Fruit fly (Drosophila melanogaster): ENCODE data around the gene boil.

dm6 chrX:4875370-4875769, at the start of gene boil:
- TF ChIP-seq insv (optimal IDR thresholded peaks at IDR 0.05) (no peak), Sin3A (optimal IDR thresholded peaks at IDR 0.05) (no peak), h (optimal IDR thresholded peaks at IDR 0.05) (no peak), Myc (optimal IDR thresholded peaks at IDR 0.05) (no peak), psq (optimal IDR thresholded peaks at IDR 0.05) (no peak)

Measured in Kc167 (cell line).